Worm (Caenorhabditis elegans): ENCODE measurements around the gene ins-8.

The ins-8 gene

ce11 chrIV:9669969-9670368 is 10.8 kb downstream of the ins-8 start:
- no peak for TF ChIP-seq nhr-102 (tag; optimal IDR thresholded peaks at IDR 0.05)
- TF ChIP-seq daf-12 (tag; optimal IDR thresholded peaks at IDR 0.05): no peak
- TF ChIP-seq hmg-1.1 (GFP tag; IDR thresholded peaks at IDR 0.05): peak; percentile 43; the same call in 1 of the 2 replicates
- peak; percentile 77 for TF ChIP-seq hlh-30 (tag; optimal IDR thresholded peaks at IDR 0.05; ENCODE audit: insufficient read depth)
- no peak for TF ChIP-seq tag-97 (GFP tag; IDR thresholded peaks at IDR 0.05)
- peak in 1 of 2 experiments; percentile 87 for TF ChIP-seq unc-62 (GFP tag; optimal IDR thresholded peaks at IDR 0.05 in 1 of 2)
- TF ChIP-seq unc-62 (tag; optimal IDR thresholded peaks at IDR 0.05): no peak
- peak; percentile 81 for TF ChIP-seq hlh-11 (tag; optimal IDR thresholded peaks at IDR 0.05)
- peak; percentile 37 for TF ChIP-seq dve-1 (tag; optimal IDR thresholded peaks at IDR 0.05; ENCODE audit: insufficient read depth)
- peak; percentile 24 to 80 for TF ChIP-seq mdl-1 (tag; optimal IDR thresholded peaks at IDR 0.05)
- TF ChIP-seq dmd-6 (GFP tag; IDR thresholded peaks at IDR 0.05): peak; percentile 56
- 0 out of 2 replicates have a peak, but pooled peaks have one; percentile 42 for TF ChIP-seq saeg-2 (GFP tag; IDR thresholded peaks at IDR 0.05)
- peak; percentile 5 for TF ChIP-seq mep-1 (tag; optimal IDR thresholded peaks at IDR 0.05)
- TF ChIP-seq nhr-28 (tag; optimal IDR thresholded peaks at IDR 0.05): peak; percentile 81
- TF ChIP-seq lsy-2 (tag; optimal IDR thresholded peaks at IDR 0.05): peak in 1 of 2 experiments; percentile 48
- no peak for TF ChIP-seq nhr-76 (tag; optimal IDR thresholded peaks at IDR 0.05)
- TF ChIP-seq mxl-3 (GFP tag; optimal IDR thresholded peaks at IDR 0.05): peak; percentile 67
- TF ChIP-seq D1046.2 (GFP tag; IDR thresholded peaks at IDR 0.05): no peak

- TF ChIP-seq lsy-2 (tag; optimal IDR thresholded peaks at IDR 0.05) (peak in 1 of 2 experiments; percentile 20), hlh-30 (tag; optimal IDR thresholded peaks at IDR 0.05; ENCODE audit: insufficient read depth) (peak; percentile 65), zip-11 (GFP tag; IDR thresholded peaks at IDR 0.05) (no peak), snpc-4 (tag; optimal IDR thresholded peaks at IDR 0.05) (no peak), daf-16 (GFP tag; optimal IDR thresholded peaks at IDR 0.05) (no peak), daf-16 (tag; optimal IDR thresholded peaks at IDR 0.05) (peak; percentile 94), mxl-3 (GFP tag; optimal IDR thresholded peaks at IDR 0.05) (no peak), snpc-1.2 (GFP tag; IDR thresholded peaks at IDR 0.05) (no peak), hlh-11 (tag; optimal IDR thresholded peaks at IDR 0.05) (peak; percentile 61), hmg-1.1 (GFP tag; IDR thresholded peaks at IDR 0.05) (no peak), mep-1 (tag; optimal IDR thresholded peaks at IDR 0.05) (peak; percentile 19), mdl-1 (tag; optimal IDR thresholded peaks at IDR 0.05) (peak in 1 of 2 experiments; percentile 38), F26F4.8 (GFP tag; conservative IDR thresholded peaks at IDR 0.05) (no peak), unc-62 (GFP tag; optimal IDR thresholded peaks at IDR 0.05 in 1 of 2) (peak in 1 of 2 experiments; percentile 83), unc-62 (tag; optimal IDR thresholded peaks at IDR 0.05) (no peak), nhr-77 (tag; optimal IDR thresholded peaks at IDR 0.05) (peak; percentile 13), daf-19 (GFP tag; conservative IDR thresholded peaks at IDR 0.05) (no peak), nhr-48 (tag; optimal IDR thresholded peaks at IDR 0.05) (no peak), egl-43 (GFP tag; IDR thresholded peaks at IDR 0.05) (no peak), nhr-28 (tag; optimal IDR thresholded peaks at IDR 0.05) (peak; percentile 61), ama-1 (optimal IDR thresholded peaks at IDR 0.05) (no peak), fkh-10 (GFP tag; optimal IDR thresholded peaks at IDR 0.05) (no peak), dmd-6 (GFP tag; IDR thresholded peaks at IDR 0.05) (peak; percentile 57), lir-3 (tag; optimal IDR thresholded peaks at IDR 0.05) (no peak), dve-1 (tag; optimal IDR thresholded peaks at IDR 0.05; ENCODE audit: insufficient read depth) (peak; percentile 83)
These were observed 12.6 kb downstream of the ins-8 start for ce11 chrIV:9668103-9668672.

ce11 chrIV:9667084-9667483 is 13.7 kb downstream of the ins-8 start:
- peak; percentile 28 for TF ChIP-seq nhr-10 (tag; optimal IDR thresholded peaks at IDR 0.05)
- TF ChIP-seq aha-1 (tag): peak; percentile 81
- TF ChIP-seq ceh-62 (tag; optimal IDR thresholded peaks at IDR 0.05): no peak

ce11 chrIV:9659999-9660398 is 20.7 kb downstream of the ins-8 start:
- TF ChIP-seq ces-1 (GFP tag; optimal IDR thresholded peaks at IDR 0.05): no peak
- peak; percentile 9; the same call in 1 of the 2 replicates for TF ChIP-seq ctbp-1 (GFP tag; IDR thresholded peaks at IDR 0.05)
- TF ChIP-seq unc-62 (GFP tag; optimal IDR thresholded peaks at IDR 0.05 in 1 of 2): peak in 1 of 2 experiments; percentile 20
- TF ChIP-seq unc-62 (tag; optimal IDR thresholded peaks at IDR 0.05): no peak
- TF ChIP-seq aha-1 (tag): peak; percentile 5
- TF ChIP-seq mep-1 (tag; optimal IDR thresholded peaks at IDR 0.05): no peak
- TF ChIP-seq fkh-10 (GFP tag; optimal IDR thresholded peaks at IDR 0.05): peak; percentile 73
- no peak for TF ChIP-seq fos-1 (tag; optimal IDR thresholded peaks at IDR 0.05)
